Fruit fly (Drosophila melanogaster) whole organism, embryonic: Measurements from ENCODE around the gene CG32248.

Experiments
- Adf1 ChIP-seq: fragments of 200-800 bp; sonication (Bioruptor generic); IDR thresholded peaks from 2 replicates; pipeline ENCODE4 v1.3.6; 2022; ENCODE audit warnings: missing biosample characterization, missing genetic modification characterization
- Antp ChIP-seq: fragments of 200-800 bp; sonication (Bioruptor generic); optimal IDR thresholded peaks from 3 replicates; lab custom pipeline; 2016; ENCODE audit warnings: missing biosample characterization, missing genetic modification characterization
- CG11247 ChIP-seq: fragments of 200-800 bp; sonication (Bioruptor generic); IDR thresholded peaks from 2 replicates; pipeline ENCODE4 v1.3.6; 2022; ENCODE audit warnings: missing biosample characterization, missing genetic modification characterization
- CG11456 ChIP-seq: fragments of 200-800 bp; sonication (Bioruptor generic); IDR thresholded peaks from 3 replicates; pipeline ENCODE4 v1.3.6; 2022; ENCODE audit warnings: missing biosample characterization, missing genetic modification characterization
- CG11695 ChIP-seq: fragments of 200-800 bp; sonication (Bioruptor generic); IDR thresholded peaks from 3 replicates; pipeline ENCODE4 v1.3.6; 2022; ENCODE audit warnings: missing biosample characterization, missing genetic modification characterization
- CG1233 ChIP-seq: fragments of 200-800 bp; sonication (Bioruptor generic); optimal IDR thresholded peaks from 4 replicates; lab custom pipeline; 2018; ENCODE audit warnings: missing biosample characterization, mild to moderate bottlenecking, missing genetic modification characterization
- CG12391 ChIP-seq: fragments of 200-800 bp; sonication (Bioruptor generic); optimal IDR thresholded peaks from 3 replicates; lab custom pipeline; 2018; ENCODE audit warnings: missing biosample characterization, mild to moderate bottlenecking, missing genetic modification characterization, moderate library complexity
- CG12744 ChIP-seq: fragments of 200-800 bp; sonication (Bioruptor generic); optimal IDR thresholded peaks from 2 replicates; lab custom pipeline; 2016; ENCODE audit warnings: missing biosample characterization, missing genetic modification characterization
- CG13624 ChIP-seq: fragments of 200-800 bp; sonication (Bioruptor generic); optimal IDR thresholded peaks from 2 replicates; lab custom pipeline; 2016; ENCODE audit warnings: missing biosample characterization, missing genetic modification characterization
- CG13775 ChIP-seq: fragments of 200-800 bp; sonication (Bioruptor generic); optimal IDR thresholded peaks from 3 replicates; lab custom pipeline; 2017; ENCODE audit warnings: missing biosample characterization, mild to moderate bottlenecking, missing genetic modification characterization
- CG14965 ChIP-seq: fragments of 200-800 bp; sonication (Bioruptor generic); optimal IDR thresholded peaks from 2 replicates; lab custom pipeline; 2016; ENCODE audit warnings: missing biosample characterization, missing genetic modification characterization, borderline replicate concordance
- CG16779 ChIP-seq: fragments of 200-800 bp; sonication (Bioruptor generic); IDR thresholded peaks from 2 replicates; pipeline ENCODE4 v1.3.6; 2022; ENCODE audit warnings: missing biosample characterization, missing genetic modification characterization
- CG33557 ChIP-seq: fragments of 200-800 bp; sonication (Bioruptor generic); optimal IDR thresholded peaks from 2 replicates; lab custom pipeline; 2019; ENCODE audit warnings: missing biosample characterization, mild to moderate bottlenecking, missing genetic modification characterization, moderate library complexity
- CG42726 ChIP-seq: fragments of 200-800 bp; sonication (Bioruptor generic); IDR thresholded peaks from 2 replicates; pipeline ENCODE4 v1.3.6; 2022; ENCODE audit warnings: missing biosample characterization, missing genetic modification characterization; ENCODE audit not compliant: partially characterized antibody
- CG4328 ChIP-seq: fragments of 200-800 bp; sonication (Bioruptor generic); optimal IDR thresholded peaks from 3 replicates; lab custom pipeline; 2017; ENCODE audit warnings: missing biosample characterization, missing genetic modification reagents, missing genetic modification characterization
- CG4707 ChIP-seq: fragments of 200-800 bp; sonication (Bioruptor generic); optimal IDR thresholded peaks from 2 replicates; lab custom pipeline; 2018; ENCODE audit warnings: missing biosample characterization, mild to moderate bottlenecking, missing genetic modification characterization, moderate library complexity
- CG6683 ChIP-seq: fragments of 200-800 bp; sonication (Bioruptor generic); optimal IDR thresholded peaks from 2 replicates; lab custom pipeline; 2017; ENCODE audit warnings: missing biosample characterization, mild to moderate bottlenecking, missing genetic modification characterization, missing genetic modification reagents
- CG6813 ChIP-seq: fragments of 200-800 bp; sonication (Bioruptor generic); optimal IDR thresholded peaks from 2 replicates; lab custom pipeline; 2017; ENCODE audit warnings: missing biosample characterization, missing genetic modification characterization, mild to moderate bottlenecking, moderate library complexity, missing genetic modification reagents
- CG6854 ChIP-seq: fragments of 200-800 bp; sonication (Bioruptor generic); optimal IDR thresholded peaks from 3 replicates; lab custom pipeline; 2017; ENCODE audit warnings: missing biosample characterization, mild to moderate bottlenecking, missing genetic modification characterization
- CG7271 ChIP-seq: fragments of 200-800 bp; sonication (Bioruptor generic); optimal IDR thresholded peaks from 2 replicates; lab custom pipeline; 2018; ENCODE audit warnings: missing biosample characterization, mild to moderate bottlenecking, missing genetic modification characterization, moderate library complexity
- CG9609 ChIP-seq: fragments of 200-800 bp; sonication (Bioruptor generic); optimal IDR thresholded peaks from 3 replicates; lab custom pipeline; 2016; ENCODE audit warnings: missing biosample characterization, missing genetic modification characterization
- CG9932 ChIP-seq: fragments of 200-800 bp; sonication (Bioruptor generic); IDR thresholded peaks from 2 replicates; pipeline ENCODE4 v1.3.6; 2022; ENCODE audit warnings: missing biosample characterization, missing genetic modification characterization
- Dbx ChIP-seq: fragments of 200-800 bp; sonication (Bioruptor generic); IDR thresholded peaks from 3 replicates; pipeline ENCODE4 v1.3.6; 2022; ENCODE audit warnings: missing biosample characterization, missing genetic modification characterization
- Dek ChIP-seq: fragments of 200-800 bp; sonication (Bioruptor generic); optimal IDR thresholded peaks from 3 replicates; lab custom pipeline; 2019; ENCODE audit warnings: missing biosample characterization, mild to moderate bottlenecking, missing genetic modification characterization, moderate library complexity
- Doc2 ChIP-seq: fragments of 200-800 bp; sonication (Bioruptor generic); IDR thresholded peaks from 2 replicates; pipeline ENCODE4 v1.3.6; 2022; ENCODE audit warnings: missing biosample characterization, missing genetic modification characterization
- Doc3 ChIP-seq: fragments of 200-800 bp; sonication (Bioruptor generic); IDR thresholded peaks from 3 replicates; pipeline ENCODE4 v1.3.6; 2022; ENCODE audit warnings: missing biosample characterization, missing genetic modification characterization; ENCODE audit not compliant: partially characterized antibody
- Gsc ChIP-seq: fragments of 200-800 bp; sonication (Bioruptor generic); IDR thresholded peaks from 2 replicates; pipeline ENCODE4 v1.3.6; 2022; ENCODE audit warnings: missing biosample characterization, missing genetic modification characterization
- H2.0 ChIP-seq: fragments of 200-800 bp; sonication (Bioruptor generic); IDR thresholded peaks from 2 replicates; pipeline ENCODE4 v1.3.6; 2022; ENCODE audit warnings: missing biosample characterization, missing genetic modification characterization
- HHEX ChIP-seq: fragments of 200-800 bp; sonication (Bioruptor generic); optimal IDR thresholded peaks from 3 replicates; lab custom pipeline; 2017; ENCODE audit warnings: missing biosample characterization, mild to moderate bottlenecking, missing genetic modification characterization, missing genetic modification reagents
- HLHmδ ChIP-seq: fragments of 200-800 bp; sonication (Bioruptor generic); optimal IDR thresholded peaks from 2 replicates; lab custom pipeline; 2018; ENCODE audit warnings: missing biosample characterization, mild to moderate bottlenecking, missing genetic modification characterization, moderate library complexity
- Mad ChIP-seq: fragments of 200-800 bp; sonication (Bioruptor generic); optimal IDR thresholded peaks from 2 replicates; lab custom pipeline; 2016; ENCODE audit warnings: missing biosample characterization, missing genetic modification characterization
- Med ChIP-seq: fragments of 200-800 bp; sonication (Bioruptor generic); peaks from one replicate; lab custom pipeline; 2016; ENCODE audit warnings: missing biosample characterization, missing genetic modification characterization, mild to moderate bottlenecking, inconsistent platforms, moderate library complexity
- NK7.1 ChIP-seq: fragments of 200-800 bp; sonication (Bioruptor generic); optimal IDR thresholded peaks from 3 replicates; lab custom pipeline; 2016; ENCODE audit warnings: missing biosample characterization, missing genetic modification characterization
- Poxn ChIP-seq: fragments of 200-800 bp; sonication (Bioruptor generic); IDR thresholded peaks from 2 replicates; pipeline ENCODE4 v1.3.6; 2022; ENCODE audit warnings: missing biosample characterization, missing genetic modification characterization
- Rx ChIP-seq: fragments of 200-800 bp; sonication (Bioruptor generic); IDR thresholded peaks from 2 replicates; pipeline ENCODE4 v1.3.6; 2022; ENCODE audit warnings: missing biosample characterization, missing genetic modification characterization
- cas ChIP-seq: fragments of 200-800 bp; sonication (Bioruptor generic); IDR thresholded peaks from 2 replicates; pipeline ENCODE4 v1.3.6; 2022; ENCODE audit warnings: missing biosample characterization, missing genetic modification characterization
- chinmo ChIP-seq: fragments of 200-800 bp; sonication (Bioruptor generic); IDR thresholded peaks from 4 replicates; pipeline ENCODE4 v1.3.6; 2022; ENCODE audit warnings: missing biosample characterization, missing genetic modification characterization; ENCODE audit not compliant: partially characterized antibody
- ci ChIP-seq: fragments of 200-800 bp; sonication (Bioruptor generic); IDR thresholded peaks from 3 replicates; pipeline ENCODE4 v1.3.6; 2022; ENCODE audit warnings: missing biosample characterization, missing genetic modification characterization
- da ChIP-seq: fragments of 200-800 bp; sonication (Bioruptor generic); optimal IDR thresholded peaks from 2 replicates; lab custom pipeline; 2016; ENCODE audit warnings: missing biosample characterization, missing genetic modification characterization
- dan ChIP-seq: fragments of 200-800 bp; sonication (Bioruptor generic); IDR thresholded peaks from 2 replicates; pipeline ENCODE4 v1.3.6; 2022; ENCODE audit warnings: missing biosample characterization, missing genetic modification characterization
- kah ChIP-seq: fragments of 200-800 bp; sonication (Bioruptor generic); optimal IDR thresholded peaks from 2 replicates; lab custom pipeline; 2018; ENCODE audit warnings: missing biosample characterization, mild to moderate bottlenecking, missing genetic modification characterization
- mld ChIP-seq: fragments of 200-800 bp; sonication (Bioruptor generic); IDR thresholded peaks from 3 replicates; pipeline ENCODE4 v1.3.6; 2022; ENCODE audit warnings: missing biosample characterization, missing genetic modification characterization; ENCODE audit not compliant: partially characterized antibody
- nau ChIP-seq: fragments of 200-800 bp; sonication (Bioruptor generic); optimal IDR thresholded peaks from 3 replicates; lab custom pipeline; 2017; ENCODE audit warnings: missing biosample characterization, mild to moderate bottlenecking, missing genetic modification characterization, missing genetic modification reagents
- nerfin-1 ChIP-seq: fragments of 200-800 bp; sonication (Bioruptor generic); optimal IDR thresholded peaks from 3 replicates; lab custom pipeline; 2019; ENCODE audit warnings: missing biosample characterization, mild to moderate bottlenecking, missing genetic modification characterization, moderate library complexity
- pzg ChIP-seq: fragments of 200-800 bp; sonication (Bioruptor generic); optimal IDR thresholded peaks from 3 replicates; lab custom pipeline; 2018; ENCODE audit warnings: missing biosample characterization, mild to moderate bottlenecking, missing genetic modification characterization, moderate library complexity
- schlank ChIP-seq: fragments of 200-800 bp; sonication (Bioruptor generic); optimal IDR thresholded peaks from 2 replicates; lab custom pipeline; 2018; ENCODE audit warnings: missing biosample characterization, mild to moderate bottlenecking, missing genetic modification characterization
- tgo ChIP-seq: fragments of 200-800 bp; sonication (Bioruptor generic); IDR thresholded peaks from 3 replicates; pipeline ENCODE4 v1.3.6; 2022; ENCODE audit warnings: missing biosample characterization, missing genetic modification characterization
- tio ChIP-seq: fragments of 200-800 bp; sonication (Bioruptor generic); optimal IDR thresholded peaks from 2 replicates; lab custom pipeline; 2017; ENCODE audit warnings: missing biosample characterization, missing genetic modification characterization, inconsistent platforms
- unc-4 ChIP-seq: fragments of 200-800 bp; sonication (Bioruptor generic); IDR thresholded peaks from 2 replicates; pipeline ENCODE4 v1.3.6; 2022; ENCODE audit warnings: missing biosample characterization, missing genetic modification characterization; ENCODE audit not compliant: partially characterized antibody
- wek ChIP-seq: fragments of 200-800 bp; sonication (Bioruptor generic); optimal IDR thresholded peaks from 3 replicates; lab custom pipeline; 2018; ENCODE audit warnings: missing biosample characterization, mild to moderate bottlenecking, missing genetic modification characterization, moderate library complexity
- wor ChIP-seq: fragments of 200-800 bp; sonication (Bioruptor generic); IDR thresholded peaks from 2 replicates; pipeline ENCODE4 v1.3.6; 2022; ENCODE audit warnings: missing biosample characterization, missing genetic modification characterization

Gene CG32248

dm6 chr3L:4521809-4522208, 50.3 kb downstream of the CG32248 start (continued):
- TF ChIP-seq nau (peak; percentile 47), HLHmδ (GFP tag; lab: Kevin White, UChicago) (no peak), H2.0 (GFP tag; lab: Robert Waterston, UW) (no peak), nerfin-1 (tag; lab: Kevin White, UChicago) (no peak), CG1233 (no peak), Rx (GFP tag; lab: Robert Waterston, UW) (no peak), Poxn (GFP tag; lab: Robert Waterston, UW) (no peak), HHEX (GFP tag; lab: Kevin White, UChicago) (peak; percentile 59), Antp (peak; percentile 0), CG14965 (no peak), CG12391 (tag; lab: Kevin White, UChicago) (no peak), CG12744 (GFP tag; lab: Kevin White, UChicago) (no peak), pzg (GFP tag; lab: Kevin White, UChicago) (no peak), tio (no peak), Mad (GFP tag; lab: Kevin White, UChicago) (no peak), da (no peak), CG6813 (GFP tag; lab: Kevin White, UChicago) (peak; percentile 62), dan (GFP tag; lab: Robert Waterston, UW) (no peak), Dbx (GFP tag; lab: Robert Waterston, UW) (peak; percentile 67), Adf1 (GFP tag; lab: Robert Waterston, UW) (no peak), unc-4 (GFP tag; lab: Robert Waterston, UW) (no peak), mld (GFP tag; lab: Robert Waterston, UW) (no peak), CG6683 (peak; percentile 41), Gsc (GFP tag; lab: Robert Waterston, UW) (no peak), CG9932 (GFP tag; lab: Robert Waterston, UW) (no peak), wor (no peak), CG11456 (no peak), cas (GFP tag; lab: Robert Waterston, UW) (no peak), CG6854 (no peak), CG13775 (GFP tag; lab: Kevin White, UChicago) (no peak), CG9609 (GFP tag; lab: Kevin White, UChicago) (no peak), chinmo (GFP tag; lab: Robert Waterston, UW) (peak; percentile 39; the same call in 1 of the 4 replicates), schlank (tag; lab: Kevin White, UChicago) (no peak), ci (GFP tag; lab: Robert Waterston, UW) (no peak), CG4707 (no peak), CG13624 (GFP tag; lab: Kevin White, UChicago) (no peak), CG16779 (no peak), wek (GFP tag; lab: Kevin White, UChicago) (no peak), CG7271 (tag; lab: Kevin White, UChicago) (no peak), Doc3 (GFP tag; lab: Robert Waterston, UW) (no peak), CG33557 (GFP tag; lab: Kevin White, UChicago) (no peak), Doc2 (no peak), Med (GFP tag; lab: Kevin White, UChicago) (peak; percentile 76), CG42726 (GFP tag; lab: Robert Waterston, UW) (no peak), Dek (tag; lab: Kevin White, UChicago) (no peak), CG11247 (0 out of 2 replicates have a peak, but pooled peaks have one; percentile 5), tgo (GFP tag; lab: Robert Waterston, UW) (peak; percentile 26; the same call in 1 of the 3 replicates), CG4328 (GFP tag; lab: Kevin White, UChicago) (peak; percentile 14), kah (GFP tag; lab: Kevin White, UChicago) (no peak), CG11695 (peak; percentile 61; the same call in 2 of the 3 replicates), NK7.1 (GFP tag; lab: Kevin White, UChicago) (no peak)
